Fruit fly (Drosophila melanogaster) whole organism, embryonic: ENCODE data around the gene Hrs.

Experiments
- Atf3 ChIP-seq: fragments of 200-800 bp; sonication (Bioruptor generic); optimal IDR thresholded peaks from 3 replicates; lab custom pipeline; 2016; ENCODE audit warnings: missing biosample characterization, missing genetic modification characterization
- Atf6 ChIP-seq: fragments of 200-800 bp; sonication (Bioruptor generic); IDR thresholded peaks from 2 replicates; pipeline ENCODE4 v1.3.6; 2022; ENCODE audit warnings: missing biosample characterization, missing genetic modification characterization
- BtbVII ChIP-seq: fragments of 200-800 bp; sonication (Bioruptor generic); optimal IDR thresholded peaks from 3 replicates; lab custom pipeline; 2017; ENCODE audit warnings: missing biosample characterization, mild to moderate bottlenecking, missing genetic modification characterization
- Bteb2 ChIP-seq: fragments of 200-800 bp; sonication (Bioruptor generic); optimal IDR thresholded peaks from 2 replicates; lab custom pipeline; 2016; ENCODE audit warnings: missing biosample characterization, missing genetic modification characterization
- CG1024 ChIP-seq: fragments of 200-800 bp; sonication (Bioruptor generic); IDR thresholded peaks from 2 replicates; pipeline ENCODE4 v1.3.6; 2022; ENCODE audit warnings: missing biosample characterization, missing genetic modification characterization
- CG12236 ChIP-seq: fragments of 200-800 bp; sonication (Bioruptor generic); optimal IDR thresholded peaks from 2 replicates; lab custom pipeline; 2016; ENCODE audit warnings: missing biosample characterization, missing genetic modification characterization
- CG15514 ChIP-seq: fragments of 200-800 bp; sonication (Bioruptor generic); optimal IDR thresholded peaks from 3 replicates; lab custom pipeline; 2017; ENCODE audit warnings: missing biosample characterization, missing genetic modification characterization, mild to moderate bottlenecking, moderate library complexity, missing genetic modification reagents
- CG17361 ChIP-seq: fragments of 200-800 bp; sonication (Bioruptor generic); IDR thresholded peaks from 3 replicates; pipeline ENCODE4 v1.3.6; 2022; ENCODE audit warnings: missing biosample characterization, missing genetic modification characterization
- CG18011 ChIP-seq: fragments of 200-800 bp; sonication (Bioruptor generic); optimal IDR thresholded peaks from 2 replicates; lab custom pipeline; 2017; ENCODE audit warnings: missing biosample characterization, missing genetic modification characterization, mild to moderate bottlenecking, moderate library complexity, missing genotype
- CG2199 ChIP-seq: fragments of 200-800 bp; sonication (Bioruptor generic); IDR thresholded peaks from 3 replicates; pipeline ENCODE4 v1.3.6; 2022; ENCODE audit warnings: missing biosample characterization, missing genetic modification characterization
- CG2678 ChIP-seq: fragments of 200-800 bp; sonication (Bioruptor generic); optimal IDR thresholded peaks from 3 replicates; lab custom pipeline; 2019; ENCODE audit warnings: missing biosample characterization, mild to moderate bottlenecking, missing genetic modification characterization, moderate library complexity
- CG2712 ChIP-seq: fragments of 200-800 bp; optimal IDR thresholded peaks from 3 replicates; lab custom pipeline; 2019; ENCODE audit warnings: missing biosample characterization, mild to moderate bottlenecking, missing genetic modification characterization, moderate library complexity
- CG32772 ChIP-seq: fragments of 200-800 bp; sonication (Bioruptor generic); IDR thresholded peaks from 2 replicates; pipeline ENCODE4 v1.3.6; 2022; ENCODE audit warnings: missing biosample characterization, missing genetic modification characterization
- CG6254 ChIP-seq: fragments of 200-800 bp; sonication (Bioruptor generic); optimal IDR thresholded peaks from 3 replicates; lab custom pipeline; 2017; ENCODE audit warnings: mild to moderate bottlenecking, missing biosample characterization, missing genetic modification reagents, missing genetic modification characterization
- CG6791 ChIP-seq: fragments of 200-800 bp; sonication (Bioruptor generic); IDR thresholded peaks from 3 replicates; pipeline ENCODE4 v1.3.6; 2022; ENCODE audit warnings: missing biosample characterization, missing genetic modification characterization; ENCODE audit not compliant: partially characterized antibody
- CG7745 ChIP-seq: fragments of 200-800 bp; sonication (Bioruptor generic); optimal IDR thresholded peaks from 2 replicates; lab custom pipeline; 2018; ENCODE audit warnings: missing biosample characterization, mild to moderate bottlenecking, missing genetic modification characterization, moderate library complexity
- CG7963 ChIP-seq: fragments of 200-800 bp; sonication (Bioruptor generic); IDR thresholded peaks from 3 replicates; pipeline ENCODE4 v1.3.6; 2022; ENCODE audit warnings: missing biosample characterization, missing genetic modification characterization; ENCODE audit not compliant: partially characterized antibody
- CG7987 ChIP-seq: fragments of 200-800 bp; sonication (Bioruptor generic); optimal IDR thresholded peaks from 2 replicates; lab custom pipeline; 2018; ENCODE audit warnings: missing biosample characterization, mild to moderate bottlenecking, missing genetic modification characterization, moderate library complexity
- CG8089 ChIP-seq: fragments of 200-800 bp; sonication (Bioruptor generic); optimal IDR thresholded peaks from 3 replicates; lab custom pipeline; 2016; ENCODE audit warnings: missing biosample characterization, missing genetic modification characterization
- CG9437 ChIP-seq: fragments of 200-800 bp; sonication (Bioruptor generic); optimal IDR thresholded peaks from 2 replicates; lab custom pipeline; 2018; ENCODE audit warnings: missing biosample characterization, mild to moderate bottlenecking, missing genetic modification characterization
- CHES-1-like ChIP-seq: fragments of 200-800 bp; sonication (Bioruptor generic); optimal IDR thresholded peaks from 2 replicates; lab custom pipeline; 2016; ENCODE audit warnings: missing biosample characterization, missing genetic modification characterization
- CTCF ChIP-seq: fragments of 200-800 bp; sonication (Bioruptor generic); optimal IDR thresholded peaks from 2 replicates; lab custom pipeline; 2017; ENCODE audit warnings: missing biosample characterization, mild to moderate bottlenecking, missing genetic modification characterization, moderate library complexity
- Doc3 ChIP-seq: fragments of 200-800 bp; sonication (Bioruptor generic); IDR thresholded peaks from 3 replicates; pipeline ENCODE4 v1.3.6; 2022; ENCODE audit warnings: missing biosample characterization, missing genetic modification characterization; ENCODE audit not compliant: partially characterized antibody
- Ets97D ChIP-seq: fragments of 200-800 bp; sonication (Bioruptor generic); optimal IDR thresholded peaks from 3 replicates; lab custom pipeline; 2016; ENCODE audit warnings: missing biosample characterization, missing genetic modification characterization
- H15 ChIP-seq: fragments of 200-800 bp; sonication (Bioruptor generic); IDR thresholded peaks from 3 replicates; pipeline ENCODE4 v1.3.6; 2022; ENCODE audit warnings: missing biosample characterization, missing genetic modification characterization
- Hr51 ChIP-seq, 2 experiments: fragments of 200-800 bp; sonication (Bioruptor generic); optimal IDR thresholded peaks; 2 replicates in 1 of 2; 3 replicates in 1 of 2; lab custom pipeline; 2016 to 2018; ENCODE audit warnings: missing biosample characterization in 2 of 2, missing genetic modification characterization in 2 of 2, mild to moderate bottlenecking in 1 of 2, moderate library complexity in 1 of 2
- Lpt ChIP-seq: fragments of >200 bp; optimal IDR thresholded peaks from 2 replicates; lab custom pipeline; 2018; ENCODE audit warnings: missing biosample characterization, missing genetic modification characterization
- NFAT ChIP-seq: fragments of 200-800 bp; sonication (Bioruptor generic); IDR thresholded peaks from 2 replicates; pipeline ENCODE4 v1.3.6; 2022; ENCODE audit warnings: missing biosample characterization, missing genetic modification characterization
- Pdp1 ChIP-seq, 2 experiments: fragments of 200-800 bp; sonication (Bioruptor generic); optimal IDR thresholded peaks; 3 replicates each; lab custom pipeline; 2016; ENCODE audit warnings: missing biosample characterization in 2 of 2, missing genetic modification characterization in 2 of 2, mild to moderate bottlenecking in 1 of 2, moderate library complexity in 1 of 2
- Scr ChIP-seq: fragments of 200-800 bp; sonication (Bioruptor generic); IDR thresholded peaks from 2 replicates; pipeline ENCODE4 v1.3.6; 2022; ENCODE audit warnings: missing biosample characterization, missing genetic modification characterization; ENCODE audit not compliant: partially characterized antibody
- Sox102F ChIP-seq: fragments of 200-800 bp; sonication (Bioruptor generic); optimal IDR thresholded peaks from 2 replicates; lab custom pipeline; 2018; ENCODE audit warnings: missing biosample characterization, mild to moderate bottlenecking, missing genetic modification characterization, moderate library complexity
- Sry-δ ChIP-seq: fragments of 200-800 bp; sonication (Bioruptor generic); optimal IDR thresholded peaks from 2 replicates; lab custom pipeline; 2016; ENCODE audit warnings: missing biosample characterization, missing genetic modification characterization
- ase ChIP-seq: fragments of 200-800 bp; sonication (Bioruptor generic); IDR thresholded peaks from 3 replicates; pipeline ENCODE4 v1.3.6; 2022; ENCODE audit warnings: missing biosample characterization, missing genetic modification characterization
- da ChIP-seq: fragments of 200-800 bp; sonication (Bioruptor generic); optimal IDR thresholded peaks from 2 replicates; lab custom pipeline; 2016; ENCODE audit warnings: missing biosample characterization, missing genetic modification characterization
- danr ChIP-seq: fragments of 200-800 bp; sonication (Bioruptor generic); IDR thresholded peaks from 2 replicates; pipeline ENCODE4 v1.3.6; 2022; ENCODE audit warnings: missing biosample characterization, missing genetic modification characterization
- dimm ChIP-seq: fragments of 200-800 bp; sonication (Bioruptor generic); IDR thresholded peaks from 2 replicates; pipeline ENCODE4 v1.3.6; 2022; ENCODE audit warnings: missing biosample characterization, missing genetic modification characterization
- esg ChIP-seq: fragments of 200-800 bp; sonication (Bioruptor generic); conservative IDR thresholded peaks from 2 replicates; pipeline ENCODE4 v1.3.6; 2022; ENCODE audit warnings: missing biosample characterization, missing genetic modification characterization
- ftz-f1 ChIP-seq: fragments of 200-800 bp; sonication (Bioruptor generic); optimal IDR thresholded peaks from 2 replicates; lab custom pipeline; 2016; ENCODE audit warnings: missing biosample characterization, missing genetic modification characterization
- hbn ChIP-seq: fragments of 200-800 bp; sonication (Bioruptor generic); IDR thresholded peaks from 2 replicates; pipeline ENCODE4 v1.3.6; 2022; ENCODE audit warnings: missing biosample characterization, missing genetic modification characterization; ENCODE audit not compliant: partially characterized antibody
- her ChIP-seq: fragments of 200-800 bp; sonication (Bioruptor generic); optimal IDR thresholded peaks from 2 replicates; lab custom pipeline; 2016; ENCODE audit warnings: missing biosample characterization, missing genetic modification characterization
- hkb ChIP-seq, 2 experiments: fragments of 200-800 bp in 1 of 2; fragments of >200 bp in 1 of 2; sonication (Bioruptor generic) in 1 of 2; IDR thresholded peaks in 1 of 2; optimal IDR thresholded peaks in 1 of 2; 2 replicates each; pipeline versions ENCODE4 v1.3.6 to Lab custom; 2017 to 2022; ENCODE audit warnings: missing biosample characterization in 1 of 2, missing genetic modification characterization in 1 of 2
- hth ChIP-seq: fragments of >200 bp; optimal IDR thresholded peaks from 2 replicates; lab custom pipeline; 2017; ENCODE audit warnings: inconsistent platforms
- pzg ChIP-seq: fragments of 200-800 bp; sonication (Bioruptor generic); optimal IDR thresholded peaks from 3 replicates; lab custom pipeline; 2018; ENCODE audit warnings: missing biosample characterization, mild to moderate bottlenecking, missing genetic modification characterization, moderate library complexity
- seq ChIP-seq: fragments of 200-800 bp; sonication (Bioruptor generic); IDR thresholded peaks from 2 replicates; pipeline ENCODE4 v1.3.6; 2022; ENCODE audit warnings: missing biosample characterization, missing genetic modification characterization
- sqz ChIP-seq: fragments of 200-800 bp; sonication (Bioruptor generic); optimal IDR thresholded peaks from 3 replicates; lab custom pipeline; 2018; ENCODE audit warnings: missing biosample characterization, mild to moderate bottlenecking, missing genetic modification characterization
- tll ChIP-seq, 2 experiments: fragments of 200-800 bp in 1 of 2; fragments of >200 bp in 1 of 2; sonication (Bioruptor generic) in 1 of 2; optimal IDR thresholded peaks; 2 replicates each; lab custom pipeline; 2017 to 2019; ENCODE audit warnings: missing biosample characterization in 2 of 2, missing genetic modification characterization in 2 of 2, mild to moderate bottlenecking in 1 of 2, moderate library complexity in 1 of 2

The Hrs gene

DNA sequence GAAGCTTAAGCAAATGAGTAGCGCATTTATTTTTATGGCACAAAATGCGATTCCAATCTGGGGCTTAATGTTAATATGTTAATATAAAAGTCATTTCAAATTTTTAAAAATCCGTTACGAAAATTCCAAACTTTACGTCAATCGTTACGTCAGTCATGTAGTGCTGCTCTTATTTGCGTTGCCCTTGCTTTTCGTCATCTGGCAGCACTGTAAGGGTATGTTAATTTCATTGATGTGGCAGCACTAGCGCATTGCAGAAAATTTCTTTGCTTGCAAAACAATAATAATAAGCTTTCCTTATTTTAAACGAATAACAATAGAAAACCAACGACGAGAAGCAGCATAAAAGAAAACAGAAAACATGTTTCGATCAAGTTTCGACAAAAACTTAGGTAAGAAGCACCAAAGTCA lies at the start of gene Hrs (continued):
- TF ChIP-seq Pdp1 (GFP tag; optimal IDR thresholded peaks at IDR 0.05; lab: Kevin White, UChicago) (peak in 1 of 2 experiments; percentile 91), tll (GFP tag; optimal IDR thresholded peaks at IDR 0.05; lab: Kevin White, UChicago) (peak in 1 of 2 experiments; percentile 24), Ets97D (GFP tag; lab: Kevin White, UChicago) (peak; percentile 67), dimm (GFP tag; lab: Robert Waterston, UW) (no peak), CG2712 (tag; lab: Kevin White, UChicago) (peak; percentile 34), ase (GFP tag; lab: Robert Waterston, UW) (no peak), CG32772 (no peak), CG9437 (peak; percentile 100), CG6254 (GFP tag; lab: Kevin White, UChicago) (no peak), CG2199 (GFP tag; lab: Robert Waterston, UW) (no peak), hkb (optimal IDR thresholded peaks at IDR 0.05; lab: Kevin White, UChicago) (no peak), hkb (GFP tag; IDR thresholded peaks at IDR 0.05; lab: Robert Waterston, UW) (0 out of 2 replicates have a peak, but pooled peaks have one; percentile 25), H15 (GFP tag; lab: Robert Waterston, UW) (no peak), Scr (peak; percentile 23; the same call in 1 of the 2 replicates), CG17361 (GFP tag; lab: Robert Waterston, UW) (0 out of 3 replicates have a peak, but pooled peaks have one; percentile 18), CHES-1-like (GFP tag; lab: Kevin White, UChicago) (peak; percentile 27), Sox102F (GFP tag; lab: Kevin White, UChicago) (no peak), Bteb2 (GFP tag; lab: Kevin White, UChicago) (no peak), CTCF (GFP tag; lab: Kevin White, UChicago) (peak; percentile 22), Sry-δ (GFP tag; lab: Kevin White, UChicago) (peak; percentile 36), CG1024 (GFP tag; lab: Robert Waterston, UW) (no peak), CG6791 (GFP tag; lab: Robert Waterston, UW) (0 out of 3 replicates have a peak, but pooled peaks have one; percentile 51), her (GFP tag; lab: Kevin White, UChicago) (peak; percentile 100), hth (lab: Kevin White, UChicago) (no peak), CG7745 (tag; lab: Kevin White, UChicago) (peak; percentile 88), NFAT (GFP tag; lab: Robert Waterston, UW) (no peak), Atf6 (GFP tag; lab: Robert Waterston, UW) (no peak), CG8089 (GFP tag; lab: Kevin White, UChicago) (no peak), ftz-f1 (GFP tag; lab: Kevin White, UChicago) (peak; percentile 39), pzg (GFP tag; lab: Kevin White, UChicago) (peak; percentile 97), CG15514 (GFP tag; lab: Kevin White, UChicago) (peak; percentile 77), danr (no peak), hbn (GFP tag; lab: Robert Waterston, UW) (peak; percentile 40; the same call in 1 of the 2 replicates), CG7987 (GFP tag; lab: Kevin White, UChicago) (peak; percentile 24)
- TF ChIP-seq, all 482 proteins: peak for 80

DNA sequence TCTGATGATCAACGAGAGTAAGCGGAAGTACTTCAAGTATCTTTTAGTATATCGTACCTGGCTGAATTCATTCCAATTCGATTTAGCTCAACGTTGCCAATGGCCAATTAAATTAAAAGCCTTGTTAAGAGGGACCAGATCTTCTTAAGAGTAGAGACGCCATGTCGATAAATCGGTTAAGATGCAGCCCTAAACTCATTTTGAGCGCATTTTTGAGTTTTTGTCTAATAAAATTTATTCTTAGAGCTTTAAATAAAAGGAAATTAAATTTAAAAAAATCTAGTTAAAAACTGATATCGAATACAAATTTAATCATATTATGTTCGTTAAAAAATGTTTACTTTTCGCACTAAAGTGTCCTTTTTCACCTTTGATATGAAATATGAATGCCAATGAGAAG lies 43.4 kb upstream of the Hrs start, which contains the start of gene Trf5:
Gene Trf5, minus strand, starts transcription at position 101 of the 400 bp plus-strand sequence.
- no peak for TF ChIP-seq Atf3 (GFP tag; lab: Kevin White, UChicago)
- TF ChIP-seq Lpt (GFP tag; lab: Kevin White, UChicago) = no peak
- TF ChIP-seq sqz (GFP tag; lab: Kevin White, UChicago) = no peak
- no peak for TF ChIP-seq seq (GFP tag; lab: Robert Waterston, UW)
- no peak for TF ChIP-seq CG18011 (GFP tag; lab: Kevin White, UChicago)
- no peak for TF ChIP-seq BtbVII (GFP tag; lab: Kevin White, UChicago)
- TF ChIP-seq Hr51 (GFP tag; optimal IDR thresholded peaks at IDR 0.05; lab: Kevin White, UChicago) = no peak
- no peak for TF ChIP-seq CG2678 (tag; lab: Kevin White, UChicago)
- no peak for TF ChIP-seq Doc3 (GFP tag; lab: Robert Waterston, UW)
- TF ChIP-seq da (GFP tag; lab: Kevin White, UChicago) = no peak
- TF ChIP-seq esg (GFP tag; lab: Robert Waterston, UW) = no peak
- TF ChIP-seq CG7963 (GFP tag; lab: Robert Waterston, UW) = no peak
- TF ChIP-seq CG12236 (GFP tag; lab: Kevin White, UChicago) = no peak
